Worm (Caenorhabditis elegans): ENCODE measurements around the gene dhs-17.

The dhs-17 gene

ce11 chrV:6003301-6003700 is 31.3 kb downstream of the dhs-17 start, which contains the start of gene fos-1:
Gene fos-1 (plus strand): TSS chrV:6003601.
- TF ChIP-seq vab-7 (GFP tag; IDR thresholded peaks at IDR 0.05): no peak
- no peak for TF ChIP-seq mxl-2 (GFP tag; conservative IDR thresholded peaks at IDR 0.05)
- TF ChIP-seq dpl-1 (GFP tag; optimal IDR thresholded peaks at IDR 0.05): no peak
- TF ChIP-seq tra-1 (GFP tag; IDR thresholded peaks at IDR 0.05): no peak
- no peak for TF ChIP-seq spr-3 (GFP tag; optimal IDR thresholded peaks at IDR 0.05)
- TF ChIP-seq dmd-9 (GFP tag; IDR thresholded peaks at IDR 0.05): no peak
- TF ChIP-seq jun-1 (tag; optimal IDR thresholded peaks at IDR 0.05): no peak
- TF ChIP-seq ztf-7 (tag; optimal IDR thresholded peaks at IDR 0.05): no peak
- TF ChIP-seq Y48G9A.11 (GFP tag; IDR thresholded peaks at IDR 0.05): no peak
- TF ChIP-seq lin-39 (tag; optimal IDR thresholded peaks at IDR 0.05): no peak
- no peak for TF ChIP-seq aha-1 (tag)
- TF ChIP-seq sdz-12 (GFP tag; optimal IDR thresholded peaks at IDR 0.05): no peak
- no peak for TF ChIP-seq fos-1 (tag; optimal IDR thresholded peaks at IDR 0.05)
- TF ChIP-seq snpc-1.2 (GFP tag; IDR thresholded peaks at IDR 0.05): no peak
- no peak for TF ChIP-seq aly-2 (tag; optimal IDR thresholded peaks at IDR 0.05)
- no peak for TF ChIP-seq nhr-28 (tag; optimal IDR thresholded peaks at IDR 0.05)
- TF ChIP-seq ceh-44 (GFP tag; IDR thresholded peaks at IDR 0.05): no peak
- TF ChIP-seq unc-39 (tag; optimal IDR thresholded peaks at IDR 0.05): no peak
- TF ChIP-seq set-16 (GFP tag; IDR thresholded peaks at IDR 0.05): no peak

ce11 chrV:6000368-6000802 is 34.2 kb downstream of the dhs-17 start:
- TF ChIP-seq ces-1 (GFP tag; optimal IDR thresholded peaks at IDR 0.05) (no peak), snpc-4 (tag; optimal IDR thresholded peaks at IDR 0.05) (no peak), php-3 (GFP tag; IDR thresholded peaks at IDR 0.05) (peak; percentile 97), ceh-82 (tag; optimal IDR thresholded peaks at IDR 0.05) (no peak), F37D6.2 (tag; optimal IDR thresholded peaks at IDR 0.05) (peak; percentile 42), hlh-30 (tag; optimal IDR thresholded peaks at IDR 0.05; ENCODE audit: insufficient read depth) (peak; percentile 97), mes-2 (tag; optimal IDR thresholded peaks at IDR 0.05; ENCODE audit: poor library complexity, severe bottlenecking) (peak; percentile 74), unc-62 (GFP tag; optimal IDR thresholded peaks at IDR 0.05 in 1 of 2) (peak in 1 of 2 experiments; percentile 99), unc-62 (tag; optimal IDR thresholded peaks at IDR 0.05) (no peak), arid-1 (GFP tag; conservative IDR thresholded peaks at IDR 0.05) (peak; percentile 78), nhr-11 (tag; optimal IDR thresholded peaks at IDR 0.05) (peak; percentile 92), snpc-1.2 (GFP tag; IDR thresholded peaks at IDR 0.05) (no peak), lim-7 (GFP tag; IDR thresholded peaks at IDR 0.05) (0 out of 2 replicates have a peak, but pooled peaks have one; percentile 25), lin-38 (GFP tag; IDR thresholded peaks at IDR 0.05) (peak; percentile 71), duxl-1 (tag; optimal IDR thresholded peaks at IDR 0.05; ENCODE audit: poor library complexity) (peak; percentile 45), nhr-111 (GFP tag; optimal IDR thresholded peaks at IDR 0.05) (no peak), lsy-2 (tag; optimal IDR thresholded peaks at IDR 0.05) (peak; percentile 65 to 91), egl-43 (GFP tag; IDR thresholded peaks at IDR 0.05) (peak; percentile 83), dmd-6 (GFP tag; IDR thresholded peaks at IDR 0.05) (peak; percentile 99), ceh-62 (tag; optimal IDR thresholded peaks at IDR 0.05) (no peak), madf-5 (GFP tag; IDR thresholded peaks at IDR 0.05) (peak in 1 of 2 experiments; percentile 59; a peak in 1 of 4 replicates), ztf-7 (tag; optimal IDR thresholded peaks at IDR 0.05) (peak; percentile 86), daf-19 (GFP tag; conservative IDR thresholded peaks at IDR 0.05) (no peak), F44E2.7 (GFP tag; IDR thresholded peaks at IDR 0.05) (no peak), nhr-76 (tag; optimal IDR thresholded peaks at IDR 0.05) (peak; percentile 33), dve-1 (tag; optimal IDR thresholded peaks at IDR 0.05; ENCODE audit: insufficient read depth) (peak; percentile 99), spr-1 (tag; optimal IDR thresholded peaks at IDR 0.05) (peak; percentile 91), gei-8 (GFP tag; optimal IDR thresholded peaks at IDR 0.05) (peak; percentile 83), dmd-8 (GFP tag; IDR thresholded peaks at IDR 0.05) (no peak), daf-16 (GFP tag; optimal IDR thresholded peaks at IDR 0.05) (peak; percentile 59 to 89), daf-16 (tag; optimal IDR thresholded peaks at IDR 0.05) (peak; percentile 98), zag-1 (tag; optimal IDR thresholded peaks at IDR 0.05) (no peak), jun-1 (tag; optimal IDR thresholded peaks at IDR 0.05) (peak; percentile 93), T20F7.1 (GFP tag; optimal IDR thresholded peaks at IDR 0.05) (peak; percentile 89), zip-11 (GFP tag; IDR thresholded peaks at IDR 0.05) (no peak), mep-1 (tag; optimal IDR thresholded peaks at IDR 0.05) (peak; percentile 93)

All from whole organism, L4 larva.